Worm (Caenorhabditis elegans) whole organism, mixed stage, embryonic: Measurements from ENCODE around the gene cbp-2.

Experiments used
- blmp-1 ChIP-seq: fragments of 150-350 bp; optimal IDR thresholded peaks from 2 replicates; lab custom pipeline; 2014; ENCODE audit warnings: missing biosample characterization, missing genetic modification characterization
- ceh-43 ChIP-seq: fragments of 200-800 bp; sonication (Bioruptor generic); optimal IDR thresholded peaks from 2 replicates; lab custom pipeline; 2018; ENCODE audit warnings: mild to moderate bottlenecking, missing genetic modification characterization, moderate library complexity, missing compliant biosample characterization
- cnd-1 ChIP-seq: fragments of 200-800 bp; sonication (Bioruptor generic); optimal IDR thresholded peaks from 2 replicates; lab custom pipeline; 2018; ENCODE audit warnings: mild to moderate bottlenecking, missing genetic modification characterization, missing compliant biosample characterization
- flh-1 ChIP-seq: fragments of 200-800 bp; sonication (Bioruptor generic); optimal IDR thresholded peaks from 2 replicates; lab custom pipeline; 2018; ENCODE audit warnings: mild to moderate bottlenecking, missing genetic modification characterization, moderate library complexity, missing compliant biosample characterization
- mab-5 ChIP-seq: fragments of 150-350 bp; optimal IDR thresholded peaks from 2 replicates; lab custom pipeline; 2014; ENCODE audit warnings: missing biosample characterization, missing genetic modification characterization
- mep-1 ChIP-seq: fragments of 150-350 bp; optimal IDR thresholded peaks from 2 replicates; lab custom pipeline; 2017; ENCODE audit warnings: missing biosample characterization, missing genetic modification reagents, missing genetic modification characterization, inconsistent platforms
- mls-2 ChIP-seq: sonication (generic microtip); optimal IDR thresholded peaks from 2 replicates; lab custom pipeline; 2016; ENCODE audit warnings: mild to moderate bottlenecking, missing genetic modification characterization, moderate library complexity, missing compliant biosample characterization
- nhr-76 ChIP-seq: sonication (generic microtip); optimal IDR thresholded peaks from 2 replicates; lab custom pipeline; 2017; ENCODE audit warnings: missing biosample characterization, missing genetic modification characterization
- pha-4 ChIP-seq: fragments of 150-350 bp; optimal IDR thresholded peaks from 2 replicates; lab custom pipeline; 2018; ENCODE audit warnings: missing biosample characterization, missing genetic modification reagents, missing genetic modification characterization
- snpc-4 ChIP-seq: fragments of 150-350 bp; optimal IDR thresholded peaks from 2 replicates; lab custom pipeline; 2014; ENCODE audit warnings: missing biosample characterization, missing genetic modification characterization
- sptf-1 ChIP-seq: sonication (generic microtip); optimal IDR thresholded peaks from 2 replicates; lab custom pipeline; 2017; ENCODE audit warnings: mild to moderate bottlenecking, missing genetic modification characterization, moderate library complexity, missing compliant biosample characterization
- unc-62 ChIP-seq: fragments of 150-350 bp; optimal IDR thresholded peaks from 2 replicates; lab custom pipeline; 2014; ENCODE audit warnings: missing biosample characterization, missing genetic modification reagents, missing genetic modification characterization
- ztf-11 ChIP-seq: fragments of 150-350 bp; optimal IDR thresholded peaks from 2 replicates; lab custom pipeline; 2014; ENCODE audit warnings: missing biosample characterization, missing genetic modification characterization

ce11 chrIII:9932091-9932490 is 9.1 kb downstream of the cbp-2 start, which contains the start of gene dec-7:
- TF ChIP-seq mab-5: no peak
- TF ChIP-seq unc-62 (GFP tag; lab: Kevin White, UChicago): no peak
- no peak for TF ChIP-seq cnd-1 (tag; lab: Kevin White, UChicago)
- no peak for TF ChIP-seq flh-1
- TF ChIP-seq sptf-1: no peak
- no peak for TF ChIP-seq pha-4 (tag; lab: Kevin White, UChicago)
- TF ChIP-seq ceh-43 (GFP tag; lab: Kevin White, UChicago): no peak
- TF ChIP-seq snpc-4 (tag; lab: Kevin White, UChicago): no peak
- TF ChIP-seq nhr-76 (tag; lab: Kevin White, UChicago): no peak
- TF ChIP-seq ztf-11 (tag; lab: Kevin White, UChicago): no peak
- no peak for TF ChIP-seq mep-1 (tag; lab: Kevin White, UChicago)
- no peak for TF ChIP-seq mls-2 (tag; lab: Kevin White, UChicago)
- TF ChIP-seq blmp-1: no peak
